Fruit fly (Drosophila melanogaster): ENCODE results near the gene Drice.

The Drice gene

DNA sequence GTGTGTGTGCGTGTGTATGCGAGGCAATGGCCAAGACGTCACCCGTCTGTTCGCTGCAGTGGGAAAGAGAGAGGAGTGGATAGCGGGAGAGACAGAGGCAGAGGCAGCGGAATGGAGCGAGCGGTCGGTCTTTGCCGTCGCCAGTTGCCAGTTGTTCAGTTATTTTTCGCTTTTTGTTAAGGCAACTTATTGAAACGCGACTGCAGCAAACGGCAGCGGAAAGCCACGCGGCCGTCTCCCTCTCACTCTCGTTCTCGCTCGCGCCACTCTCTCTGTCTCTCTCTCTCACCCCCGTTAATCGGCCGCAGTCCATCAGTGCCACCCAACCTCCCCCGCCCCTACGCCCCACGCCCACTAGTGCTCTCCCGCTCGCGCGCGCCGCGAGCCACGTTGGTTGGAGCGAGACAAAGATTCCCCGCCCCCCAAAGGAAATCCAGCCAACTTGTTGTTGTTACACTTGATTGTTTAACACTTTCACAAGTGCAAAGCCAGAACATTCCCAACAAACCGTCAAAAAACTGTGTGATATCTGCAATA lies 26.6 kb upstream of the Drice start:
- TF ChIP-seq CG8301 (tag; optimal IDR thresholded peaks at IDR 0.05) (no peak), gl (tag; optimal IDR thresholded peaks at IDR 0.05) (peak; percentile 41), CG10348 (GFP tag; IDR thresholded peaks at IDR 0.05) (peak; percentile 54), CG14655 (GFP tag; optimal IDR thresholded peaks at IDR 0.05) (no peak), CG34367 (tag; optimal IDR thresholded peaks at IDR 0.05) (no peak), EcR (GFP tag; optimal IDR thresholded peaks at IDR 0.05) (peak; percentile 84), CG8159 (tag; optimal IDR thresholded peaks at IDR 0.05) (no peak), Ets98B (GFP tag; IDR thresholded peaks at IDR 0.05) (peak; percentile 70), D1 (tag; optimal IDR thresholded peaks at IDR 0.05) (no peak), CG32121 (GFP tag; IDR thresholded peaks at IDR 0.05) (peak; percentile 78), CG4496 (GFP tag; IDR thresholded peaks at IDR 0.05) (no peak; the same call in 2 of the 3 replicates), CG17806 (tag; optimal IDR thresholded peaks at IDR 0.05) (no peak), CG15710 (tag; optimal IDR thresholded peaks at IDR 0.05) (peak; percentile 19), rn (GFP tag; IDR thresholded peaks at IDR 0.05) (peak; percentile 33; the same call in 1 of the 2 replicates), Snoo (tag; optimal IDR thresholded peaks at IDR 0.05) (no peak), CG12605 (GFP tag; IDR thresholded peaks at IDR 0.05) (peak; percentile 68), Pif1A (GFP tag; optimal IDR thresholded peaks at IDR 0.05) (no peak), CG9948 (tag; optimal IDR thresholded peaks at IDR 0.05) (no peak), fd96Ca (GFP tag; IDR thresholded peaks at IDR 0.05) (peak; percentile 51; the same call in 2 of the 3 replicates), Pif1B (GFP tag; optimal IDR thresholded peaks at IDR 0.05) (no peak), CG13204 (GFP tag; optimal IDR thresholded peaks at IDR 0.05) (peak; percentile 99)

DNA sequence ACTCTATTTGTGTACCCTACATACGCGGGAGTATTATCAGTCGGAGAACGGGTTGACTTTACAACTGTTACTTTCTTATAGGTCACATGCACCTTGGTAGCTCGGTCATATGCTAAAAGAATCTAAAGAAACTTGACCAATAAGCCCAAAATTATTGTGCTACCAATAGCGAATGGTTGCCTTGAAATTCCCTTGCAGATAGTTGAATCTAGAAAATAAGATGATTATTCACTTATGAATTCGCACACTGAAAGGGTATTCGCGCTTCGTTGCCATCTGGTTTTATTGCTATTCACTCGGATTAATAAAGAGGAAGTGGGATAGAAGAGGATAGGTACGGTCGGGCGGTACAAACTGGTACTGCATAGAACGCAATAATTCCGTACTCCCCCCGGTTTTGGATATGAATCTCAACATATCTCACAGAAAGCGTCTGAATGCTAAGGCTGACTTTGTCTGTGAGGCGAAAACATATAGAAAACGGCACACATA lies 25.6 kb upstream of the Drice start:
- peak; percentile 70 for TF ChIP-seq Pif1B (GFP tag; optimal IDR thresholded peaks at IDR 0.05)
- peak; percentile 50 for TF ChIP-seq gl (tag; optimal IDR thresholded peaks at IDR 0.05)
- TF ChIP-seq Snoo (tag; optimal IDR thresholded peaks at IDR 0.05), result peak; percentile 4
- no peak for TF ChIP-seq D1 (tag; optimal IDR thresholded peaks at IDR 0.05)
- TF ChIP-seq fd96Ca (GFP tag; IDR thresholded peaks at IDR 0.05), result peak; percentile 86
- TF ChIP-seq CG32121 (GFP tag; IDR thresholded peaks at IDR 0.05), result peak; percentile 78
- TF ChIP-seq CG34367 (tag; optimal IDR thresholded peaks at IDR 0.05), result peak; percentile 78
- peak; percentile 84 for TF ChIP-seq CG14655 (GFP tag; optimal IDR thresholded peaks at IDR 0.05)
- TF ChIP-seq CG8301 (tag; optimal IDR thresholded peaks at IDR 0.05), result peak; percentile 80
- TF ChIP-seq Ets98B (GFP tag; IDR thresholded peaks at IDR 0.05), result peak; percentile 43; the same call in 1 of the 2 replicates
- TF ChIP-seq CG4496 (GFP tag; IDR thresholded peaks at IDR 0.05), result peak; percentile 78; the same call in 2 of the 3 replicates
- TF ChIP-seq CG17806 (tag; optimal IDR thresholded peaks at IDR 0.05), result peak; percentile 68
- TF ChIP-seq CG8159 (tag; optimal IDR thresholded peaks at IDR 0.05), result peak; percentile 83
- TF ChIP-seq CG12605 (GFP tag; IDR thresholded peaks at IDR 0.05), result no peak
- TF ChIP-seq CG10348 (GFP tag; IDR thresholded peaks at IDR 0.05), result peak; percentile 42
- TF ChIP-seq EcR (GFP tag; optimal IDR thresholded peaks at IDR 0.05), result no peak
- TF ChIP-seq CG13204 (GFP tag; optimal IDR thresholded peaks at IDR 0.05), result peak; percentile 53
- peak; percentile 82 for TF ChIP-seq Pif1A (GFP tag; optimal IDR thresholded peaks at IDR 0.05)
- TF ChIP-seq CG9948 (tag; optimal IDR thresholded peaks at IDR 0.05), result peak; percentile 74
- TF ChIP-seq CG15710 (tag; optimal IDR thresholded peaks at IDR 0.05), result peak; percentile 86
- peak; percentile 67; the same call in 1 of the 2 replicates for TF ChIP-seq rn (GFP tag; IDR thresholded peaks at IDR 0.05)

DNA sequence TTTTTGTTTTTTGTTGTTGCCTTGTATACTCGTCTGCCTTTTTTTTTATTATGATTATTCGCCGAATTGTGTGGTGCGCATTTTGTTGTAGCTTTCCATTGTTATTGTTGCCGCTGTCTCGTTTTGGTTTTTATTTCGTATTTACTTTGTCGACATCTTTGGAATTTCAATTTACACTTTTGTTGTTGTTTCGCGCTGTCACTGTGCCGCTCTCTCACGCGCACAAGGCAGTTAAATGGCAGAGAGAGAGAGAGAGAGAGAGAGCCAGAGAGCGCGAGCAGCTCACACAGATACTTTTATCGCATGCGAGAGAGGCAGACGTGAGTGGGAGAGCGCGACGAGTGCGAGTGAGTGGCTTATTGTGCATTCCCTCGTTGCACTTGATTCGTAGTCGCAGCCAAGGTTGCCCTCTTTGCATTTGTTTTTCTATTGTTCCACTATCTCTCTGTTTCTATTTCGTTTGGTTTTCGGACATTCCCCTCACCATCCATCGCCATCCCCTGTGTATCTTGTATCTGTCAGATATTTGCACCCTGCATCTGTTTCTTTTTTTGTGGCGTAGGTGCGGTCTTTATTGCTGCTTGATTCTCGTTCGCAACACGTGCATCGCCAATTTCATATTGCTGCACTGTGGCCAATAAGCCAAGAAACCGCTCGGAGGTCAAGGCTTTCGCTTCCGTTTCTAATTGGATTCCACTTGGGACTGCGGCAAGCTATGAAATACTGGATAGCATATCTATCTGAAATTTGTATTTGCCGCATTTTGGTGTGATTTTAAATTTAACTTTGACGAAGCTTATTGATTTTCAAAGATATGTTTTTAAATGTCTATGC lies 24.9 kb upstream of the Drice start:
- TF ChIP-seq CG8159 (tag; optimal IDR thresholded peaks at IDR 0.05) (no peak), CG13204 (GFP tag; optimal IDR thresholded peaks at IDR 0.05) (peak; percentile 50), CG34367 (tag; optimal IDR thresholded peaks at IDR 0.05) (no peak), D1 (tag; optimal IDR thresholded peaks at IDR 0.05) (no peak), CG10348 (GFP tag; IDR thresholded peaks at IDR 0.05) (no peak), CG9948 (tag; optimal IDR thresholded peaks at IDR 0.05) (no peak), CG12605 (GFP tag; IDR thresholded peaks at IDR 0.05) (no peak; the same call in 1 of the 2 replicates), CG4496 (GFP tag; IDR thresholded peaks at IDR 0.05) (no peak), EcR (GFP tag; optimal IDR thresholded peaks at IDR 0.05) (peak; percentile 41), CG14655 (GFP tag; optimal IDR thresholded peaks at IDR 0.05) (no peak), fd96Ca (GFP tag; IDR thresholded peaks at IDR 0.05) (peak; percentile 47; the same call in 2 of the 3 replicates), Pif1B (GFP tag; optimal IDR thresholded peaks at IDR 0.05) (no peak), rn (GFP tag; IDR thresholded peaks at IDR 0.05) (no peak), Pif1A (GFP tag; optimal IDR thresholded peaks at IDR 0.05) (no peak), CG15710 (tag; optimal IDR thresholded peaks at IDR 0.05) (no peak), Snoo (tag; optimal IDR thresholded peaks at IDR 0.05) (no peak), gl (tag; optimal IDR thresholded peaks at IDR 0.05) (peak; percentile 9), CG8301 (tag; optimal IDR thresholded peaks at IDR 0.05) (no peak), CG17806 (tag; optimal IDR thresholded peaks at IDR 0.05) (no peak), CG32121 (GFP tag; IDR thresholded peaks at IDR 0.05) (peak; percentile 26; the same call in 1 of the 2 replicates), Ets98B (GFP tag; IDR thresholded peaks at IDR 0.05) (peak; percentile 56; the same call in 1 of the 2 replicates)

DNA sequence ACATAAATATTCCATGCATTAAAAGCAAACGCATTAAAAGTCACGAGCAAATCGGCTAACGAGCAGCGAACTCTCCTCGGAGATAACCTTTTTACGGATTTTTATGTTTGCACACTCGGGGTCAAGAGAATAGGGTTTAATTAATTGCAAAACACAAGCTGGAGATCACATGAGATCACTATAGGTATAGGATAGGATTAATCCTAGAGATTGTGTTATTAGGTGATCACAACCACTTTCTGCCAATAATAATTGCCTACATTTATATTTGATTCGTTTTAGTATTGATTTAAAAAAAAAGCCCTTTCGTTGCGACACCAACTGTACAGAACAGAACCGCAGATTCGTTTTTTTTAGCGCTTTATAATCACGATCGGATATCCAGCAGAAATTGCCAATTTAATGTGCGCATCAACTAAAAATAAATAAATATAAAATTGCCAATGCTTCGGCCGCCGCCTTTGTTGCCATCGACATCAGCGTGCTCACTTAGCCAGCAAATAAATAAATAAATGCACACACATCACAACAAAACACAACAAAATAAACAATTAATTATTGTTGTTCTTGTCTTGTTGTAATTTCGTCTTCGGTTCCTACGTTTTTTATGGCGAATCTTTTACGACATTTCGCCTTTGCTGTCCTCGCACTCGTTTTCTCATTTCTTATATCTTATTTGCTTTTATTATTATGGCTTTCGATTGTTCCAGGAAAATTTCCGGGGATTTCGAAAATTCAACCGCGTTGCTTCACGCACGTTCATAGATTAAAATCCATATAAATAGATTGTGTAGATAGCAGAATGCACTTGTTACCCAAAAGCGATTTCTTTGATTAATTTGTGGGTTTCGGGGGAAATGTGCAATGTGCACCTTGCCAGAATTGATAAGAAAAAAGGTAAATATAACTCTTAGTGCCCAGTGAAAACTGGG lies 23.4 kb upstream of the Drice start:
- peak; percentile 5 for TF ChIP-seq CG17806 (tag; optimal IDR thresholded peaks at IDR 0.05)
- no peak for TF ChIP-seq CG15710 (tag; optimal IDR thresholded peaks at IDR 0.05)
- TF ChIP-seq CG13204 (GFP tag; optimal IDR thresholded peaks at IDR 0.05), result no peak
- no peak for TF ChIP-seq CG8301 (tag; optimal IDR thresholded peaks at IDR 0.05)
- TF ChIP-seq Ets98B (GFP tag; IDR thresholded peaks at IDR 0.05), result no peak
- TF ChIP-seq Pif1B (GFP tag; optimal IDR thresholded peaks at IDR 0.05), result no peak
- TF ChIP-seq EcR (GFP tag; optimal IDR thresholded peaks at IDR 0.05), result no peak
- no peak for TF ChIP-seq Pif1A (GFP tag; optimal IDR thresholded peaks at IDR 0.05)
- no peak for TF ChIP-seq CG10348 (GFP tag; IDR thresholded peaks at IDR 0.05)
- no peak for TF ChIP-seq D1 (tag; optimal IDR thresholded peaks at IDR 0.05)
- TF ChIP-seq gl (tag; optimal IDR thresholded peaks at IDR 0.05), result no peak
- no peak for TF ChIP-seq CG4496 (GFP tag; IDR thresholded peaks at IDR 0.05)
- TF ChIP-seq CG12605 (GFP tag; IDR thresholded peaks at IDR 0.05), result no peak
- TF ChIP-seq CG9948 (tag; optimal IDR thresholded peaks at IDR 0.05), result peak; percentile 7
- peak; percentile 59 for TF ChIP-seq CG8159 (tag; optimal IDR thresholded peaks at IDR 0.05)
- no peak for TF ChIP-seq fd96Ca (GFP tag; IDR thresholded peaks at IDR 0.05)
- no peak for TF ChIP-seq rn (GFP tag; IDR thresholded peaks at IDR 0.05)
- TF ChIP-seq Snoo (tag; optimal IDR thresholded peaks at IDR 0.05), result no peak
- peak; percentile 7 for TF ChIP-seq CG14655 (GFP tag; optimal IDR thresholded peaks at IDR 0.05)
- no peak for TF ChIP-seq CG34367 (tag; optimal IDR thresholded peaks at IDR 0.05)
- no peak for TF ChIP-seq CG32121 (GFP tag; IDR thresholded peaks at IDR 0.05)

Data from whole organism, pupa.